Worm (Caenorhabditis elegans): Measurements from ENCODE around the gene arf-5.
A peak's percentile ranks its signal among the peaks of the same experiment; 100 is the strongest.

The arf-5 gene

DNA sequence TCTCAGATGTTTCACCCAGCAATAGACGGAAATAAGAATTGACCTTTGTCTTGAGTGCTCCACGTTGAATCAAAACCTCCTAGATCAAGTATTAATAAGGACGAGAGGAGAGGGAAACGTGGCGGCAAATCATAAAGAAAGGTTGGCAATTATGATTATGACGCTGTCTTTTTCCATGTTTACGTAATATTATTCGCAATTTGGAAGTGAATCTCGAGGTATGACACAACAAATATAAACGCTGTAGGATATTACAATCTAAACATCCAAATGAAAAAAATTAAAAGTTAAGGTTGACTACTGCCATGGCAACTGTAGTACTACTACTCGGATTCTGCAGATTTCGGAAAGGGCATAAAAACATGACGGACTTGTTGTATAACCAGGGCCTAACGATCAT lies 23.8 kb downstream of the arf-5 start:
- TF ChIP-seq fkh-2 (tag; optimal IDR thresholded peaks at IDR 0.05) = no peak

DNA sequence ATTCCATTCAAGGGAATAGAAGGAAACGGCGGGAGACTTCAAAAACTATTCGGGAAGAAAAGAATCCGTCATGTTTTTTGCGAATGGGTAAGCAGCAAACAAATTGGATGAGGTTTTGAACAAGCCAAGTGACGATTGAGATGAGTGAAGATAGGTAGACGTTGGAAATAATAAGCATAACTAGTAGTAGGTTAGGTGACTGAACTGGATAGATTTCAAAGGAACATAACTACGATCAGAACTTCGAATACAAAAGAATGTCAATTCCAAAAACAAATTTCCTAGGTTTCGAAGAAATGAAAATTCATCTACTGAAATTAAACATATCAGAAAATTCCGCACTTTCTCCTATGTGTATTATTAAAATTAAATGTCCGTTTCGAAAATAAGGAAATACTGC lies 25.2 kb downstream of the arf-5 start:
- no peak for TF ChIP-seq ceh-16 (tag; optimal IDR thresholded peaks at IDR 0.05)
- TF ChIP-seq egl-27 (tag; optimal IDR thresholded peaks at IDR 0.05) = no peak
- TF ChIP-seq elt-3 (tag; optimal IDR thresholded peaks at IDR 0.05) = no peak
- no peak for TF ChIP-seq lin-15B (tag; optimal IDR thresholded peaks at IDR 0.05)
- no peak for TF ChIP-seq snpc-4 (tag; optimal IDR thresholded peaks at IDR 0.05)

DNA sequence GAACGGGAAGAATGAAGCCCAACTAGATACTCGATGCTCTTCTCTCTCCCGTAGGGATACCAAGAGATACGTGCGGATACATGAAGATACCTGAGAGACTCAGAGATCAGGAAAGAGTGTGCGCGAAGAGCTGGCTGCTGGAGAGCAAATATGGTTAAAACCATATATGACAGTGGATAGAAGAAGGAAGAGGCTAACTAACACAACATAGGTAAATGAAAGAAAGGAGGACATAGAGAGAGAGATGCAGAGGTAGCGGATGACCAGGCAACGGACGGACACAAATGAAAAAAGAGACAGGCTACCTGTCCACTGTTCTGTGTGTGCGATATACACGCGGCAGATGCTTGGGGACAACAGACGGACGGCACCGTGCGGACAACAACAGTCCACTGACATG lies 25.8 kb downstream of the arf-5 start:
- TF ChIP-seq tbx-2 (tag; optimal IDR thresholded peaks at IDR 0.05) = no peak
- no peak for TF ChIP-seq ZK546.5 (tag; optimal IDR thresholded peaks at IDR 0.05)
- TF ChIP-seq ceh-28 (tag; optimal IDR thresholded peaks at IDR 0.05) = no peak
- no peak for TF ChIP-seq fos-1 (tag; optimal IDR thresholded peaks at IDR 0.05)
- no peak for TF ChIP-seq nhr-67 (tag; optimal IDR thresholded peaks at IDR 0.05)
- no peak for TF ChIP-seq eor-1 (tag; optimal IDR thresholded peaks at IDR 0.05)
- TF ChIP-seq nhr-43 (tag; optimal IDR thresholded peaks at IDR 0.05; ENCODE audit: poor library complexity, severe bottlenecking) = no peak
- no peak for TF ChIP-seq daf-12 (tag; optimal IDR thresholded peaks at IDR 0.05)
- TF ChIP-seq nhr-28 (tag; optimal IDR thresholded peaks at IDR 0.05) = no peak
- no peak for TF ChIP-seq nhr-25 (tag; optimal IDR thresholded peaks at IDR 0.05)
- no peak for TF ChIP-seq elt-3 (tag; optimal IDR thresholded peaks at IDR 0.05)
- no peak for TF ChIP-seq zag-1 (tag; optimal IDR thresholded peaks at IDR 0.05)
- no peak for TF ChIP-seq hmg-11 (tag; optimal IDR thresholded peaks at IDR 0.05)
- no peak for TF ChIP-seq egl-27 (tag; optimal IDR thresholded peaks at IDR 0.05)
- TF ChIP-seq nhr-11 (tag; optimal IDR thresholded peaks at IDR 0.05) = no peak
- no peak for TF ChIP-seq skn-1 (tag; optimal IDR thresholded peaks at IDR 0.05)

DNA sequence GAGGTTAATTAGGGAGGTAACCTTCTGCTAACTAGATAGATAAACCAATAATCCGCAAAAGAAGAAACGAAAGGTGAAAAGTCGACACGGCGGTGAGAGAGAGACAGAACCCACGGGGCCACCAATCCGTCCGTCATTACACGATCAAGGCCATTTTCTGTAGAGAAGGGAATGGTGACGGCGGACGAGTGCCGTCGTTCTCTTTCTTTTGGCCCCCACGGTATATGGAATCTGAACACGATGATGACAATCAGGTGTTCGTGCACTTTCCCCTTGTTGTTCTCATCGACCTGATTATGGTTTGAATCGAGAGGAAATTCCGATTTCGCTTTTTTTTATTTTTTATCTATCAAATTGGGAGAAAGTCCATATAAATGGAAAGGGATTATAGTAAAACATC lies 27.0 kb downstream of the arf-5 start:
- no peak for TF ChIP-seq lin-15B (tag; optimal IDR thresholded peaks at IDR 0.05)
- peak; percentile 80 for TF ChIP-seq nhr-25 (tag; optimal IDR thresholded peaks at IDR 0.05)

ce11 chrIV:8010521-8010920 lies 28.2 kb downstream of the arf-5 start:
- TF ChIP-seq egl-27 (tag; optimal IDR thresholded peaks at IDR 0.05) (no peak), sea-2 (GFP tag; optimal IDR thresholded peaks at IDR 0.05) (no peak), daf-12 (tag; optimal IDR thresholded peaks at IDR 0.05) (no peak), nhr-77 (tag; optimal IDR thresholded peaks at IDR 0.05) (no peak), nhr-23 (tag; optimal IDR thresholded peaks at IDR 0.05) (no peak), mdl-1 (tag; optimal IDR thresholded peaks at IDR 0.05) (no peak), snpc-4 (tag; optimal IDR thresholded peaks at IDR 0.05) (no peak), aly-2 (tag; optimal IDR thresholded peaks at IDR 0.05) (no peak), mml-1 (tag; optimal IDR thresholded peaks at IDR 0.05) (no peak), nhr-25 (tag; optimal IDR thresholded peaks at IDR 0.05) (no peak), ceh-9 (tag; optimal IDR thresholded peaks at IDR 0.05) (no peak), ZK546.5 (tag; optimal IDR thresholded peaks at IDR 0.05) (no peak), nhr-28 (tag; optimal IDR thresholded peaks at IDR 0.05) (no peak), ceh-82 (tag; optimal IDR thresholded peaks at IDR 0.05) (no peak), jun-1 (tag; optimal IDR thresholded peaks at IDR 0.05) (no peak), ceh-16 (tag; optimal IDR thresholded peaks at IDR 0.05) (no peak), nfya-1 (tag; optimal IDR thresholded peaks at IDR 0.05; ENCODE audit: insufficient read depth) (no peak), ama-1 (optimal IDR thresholded peaks at IDR 0.05) (no peak), zag-1 (tag; optimal IDR thresholded peaks at IDR 0.05) (no peak), fos-1 (tag; optimal IDR thresholded peaks at IDR 0.05) (no peak)

DNA sequence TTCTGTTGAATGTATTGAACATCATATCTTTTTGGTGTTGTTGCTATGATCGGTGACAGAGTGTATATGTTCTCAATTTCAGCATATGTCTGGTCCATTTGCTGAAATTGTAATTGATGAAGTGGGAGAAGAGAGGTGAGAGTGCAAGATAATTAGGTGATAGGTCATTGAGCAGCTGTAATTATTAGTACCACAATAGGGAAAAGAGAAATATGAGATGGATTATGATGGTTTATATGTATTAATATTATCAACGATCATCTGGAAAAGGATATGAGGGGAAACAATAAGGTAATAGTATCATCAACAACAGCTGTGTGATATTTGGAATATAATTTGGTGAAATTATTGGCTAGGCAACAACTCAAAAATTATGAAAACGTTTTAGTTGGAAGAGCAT lies 30.0 kb downstream of the arf-5 start, which contains the start of gene Y42H9B.3:
TSS of gene Y42H9B.3 (minus strand) at position 101 of the 400 bp plus-strand sequence.
- TF ChIP-seq ztf-11 (tag; optimal IDR thresholded peaks at IDR 0.05) = no peak
- TF ChIP-seq snpc-4 (tag; optimal IDR thresholded peaks at IDR 0.05) = no peak
- TF ChIP-seq pha-4 (tag; optimal IDR thresholded peaks at IDR 0.05) = no peak
- no peak for TF ChIP-seq hmg-11 (tag; optimal IDR thresholded peaks at IDR 0.05)
- TF ChIP-seq pqm-1 (tag; optimal IDR thresholded peaks at IDR 0.05) = no peak
- no peak for TF ChIP-seq nhr-25 (tag; optimal IDR thresholded peaks at IDR 0.05)
- TF ChIP-seq nhr-28 (tag; optimal IDR thresholded peaks at IDR 0.05) = no peak
- TF ChIP-seq nhr-43 (tag; optimal IDR thresholded peaks at IDR 0.05; ENCODE audit: poor library complexity, severe bottlenecking) = no peak
- no peak for TF ChIP-seq tbx-2 (tag; optimal IDR thresholded peaks at IDR 0.05)
- no peak for TF ChIP-seq mml-1 (tag; optimal IDR thresholded peaks at IDR 0.05)
- TF ChIP-seq ztf-4 (tag; optimal IDR thresholded peaks at IDR 0.05) = no peak
- TF ChIP-seq mdl-1 (tag; optimal IDR thresholded peaks at IDR 0.05) = no peak
- TF ChIP-seq fos-1 (tag; optimal IDR thresholded peaks at IDR 0.05) = no peak
- TF ChIP-seq elt-3 (tag; optimal IDR thresholded peaks at IDR 0.05) = no peak
- TF ChIP-seq nhr-11 (tag; optimal IDR thresholded peaks at IDR 0.05) = no peak
- no peak for TF ChIP-seq nhr-76 (tag; optimal IDR thresholded peaks at IDR 0.05)
- TF ChIP-seq aly-2 (tag; optimal IDR thresholded peaks at IDR 0.05) = no peak
